Fruit fly (Drosophila melanogaster) whole organism, embryonic: ENCODE results near the gene CecB.

Experiments used
- C15 ChIP-seq: fragments of 200-800 bp; sonication (Bioruptor generic); IDR thresholded peaks from 3 replicates; pipeline ENCODE4 v1.3.6; 2022; ENCODE audit warnings: missing biosample characterization, missing genetic modification characterization
- CG3847 ChIP-seq: fragments of 200-800 bp; sonication (Bioruptor generic); IDR thresholded peaks from 2 replicates; pipeline ENCODE4 v1.3.6; 2022; ENCODE audit warnings: missing biosample characterization, missing genetic modification characterization
- Poxn ChIP-seq: fragments of 200-800 bp; sonication (Bioruptor generic); IDR thresholded peaks from 2 replicates; pipeline ENCODE4 v1.3.6; 2022; ENCODE audit warnings: missing biosample characterization, missing genetic modification characterization
- bbx ChIP-seq: fragments of 200-800 bp; sonication (Bioruptor generic); IDR thresholded peaks from 2 replicates; pipeline ENCODE4 v1.3.6; 2022; ENCODE audit warnings: missing biosample characterization, missing genetic modification characterization; ENCODE audit not compliant: partially characterized antibody
- ci ChIP-seq: fragments of 200-800 bp; sonication (Bioruptor generic); IDR thresholded peaks from 3 replicates; pipeline ENCODE4 v1.3.6; 2022; ENCODE audit warnings: missing biosample characterization, missing genetic modification characterization
- gfzf ChIP-seq: fragments of 200-800 bp; sonication (Bioruptor generic); optimal IDR thresholded peaks from 2 replicates; lab custom pipeline; 2016; ENCODE audit warnings: missing biosample characterization, mild to moderate bottlenecking, missing genetic modification characterization, moderate library complexity
- hth ChIP-seq: fragments of >200 bp; optimal IDR thresholded peaks from 2 replicates; lab custom pipeline; 2017; ENCODE audit warnings: inconsistent platforms
- jigr1 ChIP-seq: fragments of 200-800 bp; sonication (Bioruptor generic); IDR thresholded peaks from 3 replicates; pipeline ENCODE4 v1.3.6; 2022; ENCODE audit warnings: missing biosample characterization, missing genetic modification characterization
- nmo ChIP-seq: fragments of 200-800 bp; sonication (Bioruptor generic); optimal IDR thresholded peaks from 2 replicates; lab custom pipeline; 2018; ENCODE audit warnings: missing biosample characterization, mild to moderate bottlenecking, missing genetic modification characterization, moderate library complexity
- sens-2 ChIP-seq: fragments of 200-800 bp; sonication (Bioruptor generic); IDR thresholded peaks from 2 replicates; pipeline ENCODE4 v1.3.6; 2022; ENCODE audit warnings: missing biosample characterization, missing genetic modification characterization
- sima ChIP-seq: fragments of 200-800 bp; sonication (Bioruptor generic); optimal IDR thresholded peaks from 2 replicates; lab custom pipeline; 2016; ENCODE audit warnings: missing biosample characterization, missing genetic modification characterization
- zfh1 ChIP-seq: fragments of 200-800 bp; sonication (Bioruptor generic); IDR thresholded peaks from 3 replicates; pipeline ENCODE4 v1.3.6; 2022; ENCODE audit warnings: missing biosample characterization, missing genetic modification characterization

- TF ChIP-seq bbx (GFP tag; lab: Robert Waterston, UW) (no peak), jigr1 (GFP tag; lab: Robert Waterston, UW) (no peak), gfzf (GFP tag; lab: Kevin White, UChicago) (no peak), Poxn (GFP tag; lab: Robert Waterston, UW) (no peak), sima (no peak), ci (no peak), zfh1 (GFP tag; lab: Robert Waterston, UW) (no peak), nmo (no peak), CG3847 (no peak), hth (no peak), C15 (GFP tag; lab: Robert Waterston, UW) (no peak), sens-2 (GFP tag; lab: Robert Waterston, UW) (no peak)
Observed at dm6 chr3R:30215020-30215419, 1.4 kb upstream of the CecB start.
